Fruit fly (Drosophila melanogaster): ENCODE data around the gene CG6813.

The CG6813 gene

DNA sequence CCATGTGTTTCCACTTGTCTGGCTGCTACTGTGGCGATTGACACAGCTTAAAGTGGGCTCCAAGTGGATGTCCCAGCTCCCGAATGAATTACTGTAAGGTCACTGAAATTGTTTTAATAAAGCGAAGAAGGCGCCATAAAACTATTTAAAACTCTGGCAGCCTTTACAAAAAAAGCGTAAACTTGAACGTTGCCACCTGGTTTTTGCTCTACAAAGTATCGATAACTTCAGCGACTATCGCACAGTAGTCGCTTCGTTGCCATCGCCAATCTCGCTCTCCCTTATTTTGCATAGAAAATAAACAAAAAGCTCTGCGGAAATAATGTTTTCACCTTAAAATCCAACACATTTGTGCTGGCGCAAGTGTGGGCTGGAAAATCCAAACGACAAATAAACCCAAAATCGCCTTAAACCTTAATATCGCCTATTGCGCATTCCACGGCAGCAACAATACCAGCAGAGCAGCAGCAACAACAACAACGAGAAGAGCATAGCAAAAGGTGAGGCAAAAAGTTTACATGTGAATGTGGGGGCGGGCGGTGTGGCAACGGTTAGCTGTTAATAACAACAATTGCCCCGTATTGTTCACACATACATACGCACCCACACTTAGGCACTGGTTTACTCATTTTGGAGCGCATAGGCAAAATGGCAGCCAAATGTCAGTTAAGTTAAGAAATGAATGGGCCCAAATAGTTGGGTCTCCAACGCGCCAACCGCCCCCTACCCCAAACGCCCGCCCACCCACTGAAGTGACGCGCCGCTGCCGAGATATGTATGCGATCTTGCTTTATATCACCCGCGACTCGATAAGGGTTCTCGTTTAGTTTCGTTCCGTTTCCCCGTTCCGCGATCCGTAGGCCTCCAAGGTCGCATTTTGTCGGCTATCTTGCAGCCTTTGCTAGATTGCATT lies 44.8 kb downstream of the CG6813 start, which contains the start of gene wkd (continued):
- TF ChIP-seq HLH4C (GFP tag; IDR thresholded peaks at IDR 0.05; ENCODE audit: partially characterized antibody) (peak; percentile 78), CG15073 (GFP tag; optimal IDR thresholded peaks at IDR 0.05) (no peak), knrl (GFP tag; IDR thresholded peaks at IDR 0.05; ENCODE audit: partially characterized antibody) (peak; percentile 87), gsb-n (tag; optimal IDR thresholded peaks at IDR 0.05) (no peak), Stat92E (GFP tag; optimal IDR thresholded peaks at IDR 0.05) (peak in 1 of 3 experiments; percentile 6), sna (GFP tag; IDR thresholded peaks at IDR 0.05; ENCODE audit: partially characterized antibody) (peak; percentile 81), ase (GFP tag; IDR thresholded peaks at IDR 0.05) (no peak), Atf-2 (GFP tag; optimal IDR thresholded peaks at IDR 0.05) (no peak), CG3847 (GFP tag; IDR thresholded peaks at IDR 0.05) (peak; percentile 73), Usf (GFP tag; optimal IDR thresholded peaks at IDR 0.05) (no peak), hth (optimal IDR thresholded peaks at IDR 0.05) (no peak), CG7963 (GFP tag; IDR thresholded peaks at IDR 0.05; ENCODE audit: partially characterized antibody) (peak; percentile 68; the same call in 2 of the 3 replicates), toy (GFP tag; IDR thresholded peaks at IDR 0.05) (no peak), Ets97D (GFP tag; optimal IDR thresholded peaks at IDR 0.05) (peak; percentile 63), CHES-1-like (GFP tag; optimal IDR thresholded peaks at IDR 0.05) (peak; percentile 52), Mad (GFP tag; optimal IDR thresholded peaks at IDR 0.05) (peak; percentile 23), vnd (GFP tag; IDR thresholded peaks at IDR 0.05; ENCODE audit: partially characterized antibody) (peak; percentile 69), CG12744 (GFP tag; optimal IDR thresholded peaks at IDR 0.05) (no peak), trem (tag; optimal IDR thresholded peaks at IDR 0.05) (peak; percentile 70), Sry-δ (GFP tag; optimal IDR thresholded peaks at IDR 0.05) (peak; percentile 97), her (GFP tag; optimal IDR thresholded peaks at IDR 0.05) (peak; percentile 37), CG11247 (GFP tag; IDR thresholded peaks at IDR 0.05) (no peak), az2 (GFP tag; optimal IDR thresholded peaks at IDR 0.05) (no peak), amos (GFP tag; IDR thresholded peaks at IDR 0.05; ENCODE audit: partially characterized antibody) (peak; percentile 89), nmo (GFP tag; optimal IDR thresholded peaks at IDR 0.05) (peak; percentile 37), exex (tag; optimal IDR thresholded peaks at IDR 0.05) (peak; percentile 30), CG9797 (GFP tag; optimal IDR thresholded peaks at IDR 0.05) (peak; percentile 5), ind (GFP tag; optimal IDR thresholded peaks at IDR 0.05) (no peak), CG7987 (GFP tag; optimal IDR thresholded peaks at IDR 0.05) (peak; percentile 4), Ada2b (GFP tag; IDR thresholded peaks at IDR 0.05) (no peak), Sin3A (optimal IDR thresholded peaks at IDR 0.05) (peak; percentile 79), Gug (GFP tag; IDR thresholded peaks at IDR 0.05) (no peak), CG34376 (GFP tag; optimal IDR thresholded peaks at IDR 0.05) (peak; percentile 60), Dip2 (GFP tag; IDR thresholded peaks at IDR 0.05) (no peak), CG10366 (GFP tag; IDR thresholded peaks at IDR 0.05) (no peak), Lhr (GFP tag; optimal IDR thresholded peaks at IDR 0.05) (peak; percentile 79), CG31441 (GFP tag; IDR thresholded peaks at IDR 0.05) (no peak), Dll (GFP tag; IDR thresholded peaks at IDR 0.05; ENCODE audit: partially characterized antibody) (peak; percentile 87), pum (GFP tag; optimal IDR thresholded peaks at IDR 0.05) (no peak), CG1024 (GFP tag; IDR thresholded peaks at IDR 0.05) (no peak), Dp (GFP tag; optimal IDR thresholded peaks at IDR 0.05) (peak; percentile 90), pzg (GFP tag; optimal IDR thresholded peaks at IDR 0.05) (peak; percentile 86), mam (GFP tag; optimal IDR thresholded peaks at IDR 0.05) (peak; percentile 13), lilli (GFP tag; optimal IDR thresholded peaks at IDR 0.05) (no peak), ato (GFP tag; IDR thresholded peaks at IDR 0.05; ENCODE audit: partially characterized antibody) (peak; percentile 77; the same call in 1 of the 2 replicates), sens (GFP tag) (no peak), chinmo (GFP tag; IDR thresholded peaks at IDR 0.05; ENCODE audit: partially characterized antibody) (peak; percentile 83; the same call in 3 of the 4 replicates), gfzf (GFP tag; optimal IDR thresholded peaks at IDR 0.05) (peak; percentile 25)

All from whole organism, embryonic.